Worm (Caenorhabditis elegans) whole organism, L3 larva: ENCODE measurements around the gene fard-1.

Experiments
- R02D3.7 ChIP-seq: fragments of 150-350 bp; optimal IDR thresholded peaks from 2 replicates; lab custom pipeline; 2014; ENCODE audit warnings: missing biosample characterization, missing genetic modification characterization
- aly-2 ChIP-seq: fragments of 150-350 bp; optimal IDR thresholded peaks from 2 replicates; lab custom pipeline; 2014; ENCODE audit warnings: missing biosample characterization, missing genetic modification characterization
- ama-1 ChIP-seq: fragments of 150-350 bp; optimal IDR thresholded peaks from 2 replicates; lab custom pipeline; 2018
- ceh-16 ChIP-seq: sonication (generic microtip); optimal IDR thresholded peaks from 2 replicates; lab custom pipeline; 2017; ENCODE audit warnings: missing biosample characterization, missing genetic modification characterization
- ceh-28 ChIP-seq: fragments of 150-350 bp; optimal IDR thresholded peaks from 2 replicates; lab custom pipeline; 2014; ENCODE audit warnings: missing biosample characterization, missing genetic modification reagents, missing genetic modification characterization
- ceh-82 ChIP-seq: fragments of 150-350 bp; optimal IDR thresholded peaks from 2 replicates; lab custom pipeline; 2014; ENCODE audit warnings: missing biosample characterization, missing genetic modification characterization
- ceh-9 ChIP-seq: sonication (generic microtip); optimal IDR thresholded peaks from 2 replicates; lab custom pipeline; 2018; ENCODE audit warnings: missing biosample characterization, missing genetic modification characterization
- daf-12 ChIP-seq: fragments of 150-350 bp; optimal IDR thresholded peaks from 2 replicates; lab custom pipeline; 2014; ENCODE audit warnings: missing biosample characterization, missing genetic modification reagents, missing genetic modification characterization
- egl-5 ChIP-seq: fragments of 150-350 bp; optimal IDR thresholded peaks from 2 replicates; lab custom pipeline; 2017; ENCODE audit warnings: missing biosample characterization, missing genetic modification reagents, missing genetic modification characterization, inconsistent platforms
- elt-1 ChIP-seq: fragments of 150-350 bp; optimal IDR thresholded peaks from 2 replicates; lab custom pipeline; 2014; ENCODE audit warnings: missing biosample characterization, missing genetic modification characterization
- elt-2 ChIP-seq: sonication (generic microtip); optimal IDR thresholded peaks from 2 replicates; lab custom pipeline; 2016; ENCODE audit warnings: missing genetic modification reagents, mild to moderate bottlenecking, missing genetic modification characterization, missing compliant biosample characterization
- elt-3 ChIP-seq, 3 experiments: fragments of 150-350 bp in 1 of 3; sonication (generic microtip) in 2 of 3; optimal IDR thresholded peaks; 2 replicates in 2 of 3; 4 replicates in 1 of 3; lab custom pipeline; 2014 to 2017; ENCODE audit warnings: missing biosample characterization in 3 of 3, missing genetic modification characterization in 3 of 3
- eor-1 ChIP-seq, 2 experiments: fragments of 150-350 bp; optimal IDR thresholded peaks; 2 replicates each; lab custom pipeline; 2014 to 2018; ENCODE audit warnings: missing biosample characterization in 2 of 2, missing genetic modification characterization in 2 of 2
- fkh-10 ChIP-seq: sonication (generic microtip); optimal IDR thresholded peaks from 2 replicates; lab custom pipeline; 2017; ENCODE audit warnings: missing biosample characterization, missing genetic modification reagents, missing genetic modification characterization
- fkh-2 ChIP-seq: fragments of 150-350 bp; optimal IDR thresholded peaks from 2 replicates; lab custom pipeline; 2014; ENCODE audit warnings: missing biosample characterization, missing genetic modification reagents, missing genetic modification characterization
- fos-1 ChIP-seq: fragments of 150-350 bp; optimal IDR thresholded peaks from 2 replicates; lab custom pipeline; 2014; ENCODE audit warnings: missing biosample characterization, missing genetic modification characterization
- hmg-11 ChIP-seq: sonication (generic microtip); optimal IDR thresholded peaks from 2 replicates; lab custom pipeline; 2016; ENCODE audit warnings: missing genetic modification characterization, missing compliant biosample characterization
- lin-15B ChIP-seq: fragments of 150-350 bp; optimal IDR thresholded peaks from 2 replicates; lab custom pipeline; 2014; ENCODE audit warnings: missing biosample characterization, missing genetic modification characterization
- lsy-12 ChIP-seq: sonication (generic microtip); optimal IDR thresholded peaks from 2 replicates; lab custom pipeline; 2016; ENCODE audit warnings: mild to moderate bottlenecking, missing genetic modification characterization, missing compliant biosample characterization
- mdl-1 ChIP-seq: fragments of 150-350 bp; optimal IDR thresholded peaks from 2 replicates; lab custom pipeline; 2014; ENCODE audit warnings: missing biosample characterization, missing genetic modification characterization
- mml-1 ChIP-seq: fragments of 150-350 bp; sonication (generic microtip); optimal IDR thresholded peaks from 3 replicates; lab custom pipeline; 2014; ENCODE audit warnings: missing biosample characterization, missing genetic modification characterization
- nhr-11 ChIP-seq: fragments of 150-350 bp; optimal IDR thresholded peaks from 2 replicates; lab custom pipeline; 2014; ENCODE audit warnings: missing biosample characterization, missing genetic modification characterization
- nhr-23 ChIP-seq: fragments of 150-350 bp; optimal IDR thresholded peaks from 2 replicates; lab custom pipeline; 2014; ENCODE audit warnings: missing biosample characterization, missing genetic modification reagents, missing genetic modification characterization
- nhr-25 ChIP-seq: sonication (generic microtip); optimal IDR thresholded peaks from 2 replicates; lab custom pipeline; 2017; ENCODE audit warnings: missing biosample characterization, missing genetic modification characterization
- nhr-28 ChIP-seq: fragments of 150-350 bp; optimal IDR thresholded peaks from 2 replicates; lab custom pipeline; 2014; ENCODE audit warnings: missing biosample characterization, missing genetic modification characterization
- nhr-76 ChIP-seq: fragments of 150-350 bp; sonication (generic microtip); optimal IDR thresholded peaks from 5 replicates; lab custom pipeline; 2014; ENCODE audit warnings: missing biosample characterization, missing genetic modification characterization
- nhr-77 ChIP-seq: fragments of 150-350 bp; optimal IDR thresholded peaks from 2 replicates; lab custom pipeline; 2014; ENCODE audit warnings: missing biosample characterization, missing genetic modification characterization
- pha-4 ChIP-seq: fragments of 150-350 bp; optimal IDR thresholded peaks from 2 replicates; lab custom pipeline; 2014; ENCODE audit warnings: missing biosample characterization, missing genetic modification reagents, missing genetic modification characterization
- pqm-1 ChIP-seq: fragments of 150-350 bp; optimal IDR thresholded peaks from 2 replicates; lab custom pipeline; 2017; ENCODE audit warnings: missing biosample characterization, missing genetic modification characterization, inconsistent platforms
- sea-2 ChIP-seq: fragments of 150-350 bp; sonication (generic microtip); optimal IDR thresholded peaks from 4 replicates; lab custom pipeline; 2014; ENCODE audit warnings: missing biosample characterization, missing genetic modification reagents, missing genetic modification characterization
- skn-1 ChIP-seq: fragments of 150-350 bp; optimal IDR thresholded peaks from 2 replicates; lab custom pipeline; 2014; ENCODE audit warnings: missing biosample characterization, missing genetic modification characterization
- snpc-4 ChIP-seq: fragments of 150-350 bp; optimal IDR thresholded peaks from 2 replicates; lab custom pipeline; 2014; ENCODE audit warnings: missing biosample characterization, missing genetic modification characterization
- unc-39 ChIP-seq: sonication (generic microtip); optimal IDR thresholded peaks from 4 replicates; lab custom pipeline; 2017; ENCODE audit warnings: missing biosample characterization, missing genetic modification characterization
- unc-62 ChIP-seq: fragments of 150-350 bp; sonication (generic microtip); optimal IDR thresholded peaks from 4 replicates; lab custom pipeline; 2014; ENCODE audit warnings: missing biosample characterization, missing genetic modification reagents, missing genetic modification characterization
- ztf-11 ChIP-seq: fragments of 150-350 bp; optimal IDR thresholded peaks from 2 replicates; lab custom pipeline; 2014; ENCODE audit warnings: missing biosample characterization, missing genetic modification characterization

The fard-1 gene

DNA sequence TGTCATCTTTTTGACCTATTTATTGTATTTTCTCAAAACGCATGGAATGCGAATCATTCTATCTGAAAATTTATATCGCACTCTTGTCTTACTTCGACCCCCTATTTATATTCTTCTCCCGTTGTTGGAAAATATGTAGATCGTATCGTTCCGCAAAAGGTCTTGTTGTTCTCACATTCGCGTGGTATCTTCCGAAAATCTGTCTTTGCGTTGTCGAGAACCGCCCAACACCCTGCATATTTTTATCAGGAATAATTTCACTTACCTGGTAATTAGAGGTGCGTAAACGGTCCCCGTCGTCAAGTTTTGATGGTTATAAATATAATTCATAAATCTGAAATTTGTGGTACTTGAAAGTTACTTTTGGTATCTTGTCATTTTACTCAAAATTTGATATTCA, 30.3 kb upstream of the fard-1 start:
- TF ChIP-seq elt-1 (tag; lab: Kevin White, UChicago) (peak; percentile 47), ceh-82 (tag; lab: Kevin White, UChicago) (no peak)

DNA sequence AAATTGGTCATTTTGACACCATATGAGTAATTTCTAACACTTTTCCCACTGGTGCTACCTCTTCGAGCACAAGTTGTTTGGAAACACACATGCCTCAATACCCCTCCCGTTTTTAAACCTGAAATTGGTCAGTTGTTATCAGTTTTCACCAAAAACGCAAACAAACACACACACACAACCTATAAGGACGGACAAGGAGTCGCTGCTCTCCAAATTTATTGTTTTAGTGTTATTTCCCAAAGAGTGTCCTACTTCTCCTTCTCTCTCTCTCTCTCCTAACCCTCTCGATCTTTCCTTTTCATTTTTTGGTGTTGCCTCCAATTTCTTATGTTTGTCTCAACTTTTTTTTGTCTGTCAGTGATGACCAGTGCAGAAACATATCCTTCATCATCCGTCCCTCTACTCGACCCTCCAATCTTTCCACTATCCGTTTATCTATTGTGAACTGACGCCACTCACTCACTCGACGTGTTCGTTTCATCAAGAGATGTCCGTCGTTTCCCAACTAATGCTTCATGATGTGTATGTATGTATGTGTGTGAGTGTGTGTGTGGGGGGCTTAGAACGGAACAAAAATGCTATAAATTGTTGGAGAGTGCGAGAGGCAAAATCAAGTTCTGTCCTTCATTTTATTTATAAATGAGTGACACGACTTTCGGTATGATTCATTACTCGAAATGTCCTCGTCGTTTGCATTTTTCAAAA, 29.3 kb upstream of the fard-1 start:
- TF ChIP-seq fos-1: no peak
- no peak for TF ChIP-seq unc-39
- no peak for TF ChIP-seq ztf-11
- TF ChIP-seq fkh-10: no peak
- no peak for TF ChIP-seq elt-3 (tag; optimal IDR thresholded peaks at IDR 0.05; lab: Kevin White, UChicago)
- TF ChIP-seq pha-4 (tag; lab: Kevin White, UChicago): peak; percentile 27
- TF ChIP-seq sea-2 (GFP tag; lab: Kevin White, UChicago): no peak
- peak; percentile 48 for TF ChIP-seq elt-2 (tag; lab: Kevin White, UChicago)
- TF ChIP-seq mml-1 (tag; lab: Kevin White, UChicago): peak; percentile 20
- no peak for TF ChIP-seq ceh-16 (tag; lab: Kevin White, UChicago)
- TF ChIP-seq nhr-28 (tag; lab: Kevin White, UChicago): no peak
- no peak for TF ChIP-seq aly-2 (tag; lab: Kevin White, UChicago)
- peak; percentile 72 for TF ChIP-seq nhr-25 (tag; lab: Kevin White, UChicago)
- TF ChIP-seq unc-62 (GFP tag; lab: Kevin White, UChicago): peak; percentile 83
- TF ChIP-seq nhr-11: no peak
- peak; percentile 35 for TF ChIP-seq pqm-1 (tag; lab: Kevin White, UChicago)
- TF ChIP-seq nhr-23 (tag; lab: Kevin White, UChicago): peak; percentile 10
- TF ChIP-seq, all 47 proteins: peak for 7

DNA sequence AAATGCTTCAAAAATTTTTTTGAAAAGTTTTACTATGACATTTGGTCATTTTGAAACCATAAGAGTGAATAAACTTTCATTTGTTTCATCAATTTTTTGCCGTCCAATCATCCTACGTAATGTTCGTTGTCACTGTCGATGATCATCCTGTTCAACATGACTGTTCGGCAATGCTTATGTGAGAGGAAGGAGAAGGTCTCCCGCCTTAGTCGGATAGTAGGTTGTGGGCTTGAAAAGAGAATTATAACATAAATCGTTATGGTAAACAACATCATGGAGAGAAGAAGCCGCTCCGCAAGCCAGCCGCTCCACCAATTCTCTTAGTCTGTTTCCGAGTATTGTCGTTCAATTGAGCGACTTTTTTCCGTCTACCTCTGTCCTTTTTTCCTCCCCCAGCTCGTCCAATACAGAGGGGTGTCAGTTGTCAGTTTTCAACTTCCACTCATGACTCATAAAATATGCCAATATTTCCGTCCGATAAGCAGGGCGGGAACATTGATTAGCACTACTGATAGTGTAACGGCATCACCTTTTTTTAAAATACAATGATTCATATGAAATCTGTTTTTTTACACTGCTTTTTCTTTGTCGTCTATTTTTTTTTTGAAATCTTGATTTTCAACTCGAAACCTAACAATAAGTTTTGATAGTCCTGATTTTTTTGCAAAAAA, 27.0 kb upstream of the fard-1 start:
- TF ChIP-seq ama-1 (lab: Kevin White, UChicago) (peak; percentile 12), pqm-1 (tag; lab: Kevin White, UChicago) (peak; percentile 72), snpc-4 (tag; lab: Kevin White, UChicago) (no peak), elt-2 (tag; lab: Kevin White, UChicago) (peak; percentile 78)

DNA sequence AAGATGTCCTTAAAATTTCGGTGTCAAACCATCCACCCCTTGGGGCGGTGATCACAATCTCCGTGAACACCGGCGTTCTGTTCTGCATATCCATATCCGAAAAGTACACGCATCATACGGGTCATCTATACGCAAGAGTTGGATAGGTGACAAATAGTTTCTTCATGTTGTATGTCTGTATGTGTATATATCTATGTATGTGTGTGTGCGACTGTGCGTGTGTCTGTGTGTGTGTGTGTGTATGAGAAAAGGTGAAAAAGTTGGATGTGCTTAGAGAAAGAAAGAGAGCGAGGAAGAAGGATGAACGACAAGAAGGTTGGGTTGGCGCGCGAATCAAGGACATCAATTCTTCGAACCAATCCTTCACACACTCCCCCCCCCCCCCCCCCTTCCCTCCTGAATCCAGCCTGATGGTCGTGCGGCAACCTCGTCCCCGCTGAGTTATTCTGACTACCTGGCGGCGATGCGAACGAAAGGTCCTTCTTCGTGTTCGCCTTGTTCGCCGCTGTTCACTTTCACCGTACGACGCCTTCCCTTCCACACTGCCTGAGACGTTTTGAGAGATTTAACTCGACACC, 25.8 kb upstream of the fard-1 start:
- TF ChIP-seq nhr-23 (tag; lab: Kevin White, UChicago): peak; percentile 82
- TF ChIP-seq ztf-11: no peak
- no peak for TF ChIP-seq pqm-1 (tag; lab: Kevin White, UChicago)
- no peak for TF ChIP-seq nhr-77
- TF ChIP-seq hmg-11 (tag; lab: Kevin White, UChicago): no peak
- no peak for TF ChIP-seq fkh-10
- TF ChIP-seq nhr-11: no peak
- no peak for TF ChIP-seq elt-3 (tag; optimal IDR thresholded peaks at IDR 0.05; lab: Kevin White, UChicago)
- TF ChIP-seq nhr-25 (tag; lab: Kevin White, UChicago): peak; percentile 84
- TF ChIP-seq R02D3.7 (tag; lab: Kevin White, UChicago): no peak
- no peak for TF ChIP-seq daf-12 (tag; lab: Kevin White, UChicago)
- no peak for TF ChIP-seq mml-1 (tag; lab: Kevin White, UChicago)

DNA sequence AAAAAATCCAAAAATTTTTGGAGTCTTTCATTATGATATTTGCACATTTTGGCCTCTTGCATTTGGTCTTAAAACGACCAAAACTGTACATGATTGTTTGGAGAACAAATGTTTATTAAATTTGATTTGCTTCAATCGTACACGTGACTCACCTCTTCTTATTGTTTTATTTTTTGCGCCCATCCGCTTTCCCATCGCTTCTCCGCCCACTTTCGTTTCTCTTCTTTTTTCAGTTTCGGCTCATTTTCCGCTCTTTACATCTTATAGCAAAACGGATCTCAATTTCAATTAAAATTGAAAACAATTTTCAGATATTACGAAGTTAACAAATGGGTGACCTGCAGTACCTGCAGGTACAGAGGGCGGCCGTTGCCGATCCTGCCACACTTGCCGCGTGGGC, 23.9 kb upstream of the fard-1 start, which contains the start of gene nmy-1:
Gene nmy-1, plus strand, starts transcription at position 301 of the 400 bp plus-strand sequence.
- no peak for TF ChIP-seq nhr-76 (tag; lab: Kevin White, UChicago)
- no peak for TF ChIP-seq lsy-12
- TF ChIP-seq daf-12 (tag; lab: Kevin White, UChicago): no peak
- no peak for TF ChIP-seq R02D3.7 (tag; lab: Kevin White, UChicago)
- TF ChIP-seq, all 47 proteins: peak for 0

DNA sequence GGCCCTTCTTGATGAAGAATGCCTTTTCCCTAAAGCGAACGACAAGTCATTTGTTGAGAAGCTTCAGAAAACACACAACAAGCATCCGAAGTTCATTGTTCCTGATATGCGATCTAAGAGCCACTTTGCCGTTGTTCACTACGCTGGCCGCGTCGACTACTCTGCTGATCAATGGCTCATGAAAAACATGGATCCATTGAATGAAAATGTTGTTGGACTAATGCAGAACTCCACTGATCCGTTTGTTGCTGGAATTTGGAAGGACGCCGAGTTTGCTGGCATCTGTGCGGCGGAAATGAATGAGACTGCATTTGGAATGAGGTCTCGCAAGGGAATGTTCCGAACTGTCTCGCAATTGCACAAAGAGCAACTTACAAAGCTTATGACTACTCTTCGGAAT, 20.5 kb upstream of the fard-1 start:
- no peak for TF ChIP-seq ceh-16 (tag; lab: Kevin White, UChicago)
- TF ChIP-seq ama-1 (lab: Kevin White, UChicago): no peak
- TF ChIP-seq fkh-2 (tag; lab: Kevin White, UChicago): no peak
- TF ChIP-seq fkh-10: no peak
- TF ChIP-seq mml-1 (tag; lab: Kevin White, UChicago): no peak
- no peak for TF ChIP-seq ceh-82 (tag; lab: Kevin White, UChicago)
- TF ChIP-seq nhr-76 (tag; lab: Kevin White, UChicago): no peak
- no peak for TF ChIP-seq nhr-28 (tag; lab: Kevin White, UChicago)
- no peak for TF ChIP-seq mdl-1 (tag; lab: Kevin White, UChicago)
- no peak for TF ChIP-seq pqm-1 (tag; lab: Kevin White, UChicago)
- TF ChIP-seq ceh-28: no peak
- no peak for TF ChIP-seq nhr-11
- no peak for TF ChIP-seq lin-15B (tag; lab: Kevin White, UChicago)
- TF ChIP-seq eor-1 (tag; optimal IDR thresholded peaks at IDR 0.05; lab: Kevin White, UChicago): no peak
- TF ChIP-seq egl-5: no peak
- TF ChIP-seq skn-1: no peak
- no peak for TF ChIP-seq elt-3 (tag; optimal IDR thresholded peaks at IDR 0.05; lab: Kevin White, UChicago)
- no peak for TF ChIP-seq ceh-9 (tag; lab: Kevin White, UChicago)
